Fruit fly (Drosophila melanogaster) whole organism, embryonic: ENCODE measurements around the gene fig.

ENCODE experiments used
- Aef1 ChIP-seq: fragments of 200-800 bp; sonication (Bioruptor generic); IDR thresholded peaks from 3 replicates; pipeline ENCODE4 v1.3.6; 2022; ENCODE audit warnings: missing biosample characterization, missing genetic modification characterization
- Asciz ChIP-seq: fragments of 200-800 bp; sonication (Bioruptor generic); optimal IDR thresholded peaks from 2 replicates; lab custom pipeline; 2017; ENCODE audit warnings: missing biosample characterization, mild to moderate bottlenecking, missing genetic modification characterization, missing genetic modification reagents
- CG11696 ChIP-seq: fragments of 200-800 bp; sonication (Bioruptor generic); IDR thresholded peaks from 2 replicates; pipeline ENCODE4 v1.3.6; 2022; ENCODE audit warnings: missing biosample characterization, missing genetic modification characterization
- CG13424 ChIP-seq: fragments of 200-800 bp; sonication (Bioruptor generic); optimal IDR thresholded peaks from 2 replicates; lab custom pipeline; 2019; ENCODE audit warnings: missing biosample characterization, mild to moderate bottlenecking, missing genetic modification characterization, moderate library complexity
- CG13894 ChIP-seq: fragments of 200-800 bp; sonication (Bioruptor generic); optimal IDR thresholded peaks from 3 replicates; lab custom pipeline; 2018; ENCODE audit warnings: missing biosample characterization, mild to moderate bottlenecking, missing genetic modification characterization, moderate library complexity
- CG14014 ChIP-seq: fragments of 200-800 bp; sonication (Bioruptor generic); IDR thresholded peaks from 2 replicates; pipeline ENCODE4 v1.3.6; 2022; ENCODE audit warnings: missing biosample characterization, missing genetic modification characterization
- CG14050 ChIP-seq: fragments of 200-800 bp; sonication (Bioruptor generic); IDR thresholded peaks from 3 replicates; pipeline ENCODE4 v1.3.6; 2022; ENCODE audit warnings: missing biosample characterization, missing genetic modification characterization
- CG16813 ChIP-seq: fragments of 200-800 bp; sonication (Bioruptor generic); IDR thresholded peaks from 3 replicates; pipeline ENCODE4 v1.3.6; 2022; ENCODE audit warnings: missing biosample characterization, missing genetic modification characterization; ENCODE audit not compliant: partially characterized antibody
- CG31441 ChIP-seq: fragments of 200-800 bp; sonication (Bioruptor generic); IDR thresholded peaks from 2 replicates; pipeline ENCODE4 v1.3.6; 2022; ENCODE audit warnings: missing biosample characterization, missing genetic modification characterization
- CG4854 ChIP-seq: fragments of 200-800 bp; sonication (Bioruptor generic); optimal IDR thresholded peaks from 2 replicates; lab custom pipeline; 2016; ENCODE audit warnings: missing biosample characterization, missing genetic modification characterization, inconsistent platforms
- CG5245 ChIP-seq: fragments of 200-800 bp; sonication (Bioruptor generic); optimal IDR thresholded peaks from 3 replicates; lab custom pipeline; 2016; ENCODE audit warnings: missing biosample characterization, missing genetic modification characterization
- CG7839 ChIP-seq: fragments of 200-800 bp; sonication (Bioruptor generic); optimal IDR thresholded peaks from 3 replicates; lab custom pipeline; 2018; ENCODE audit warnings: missing biosample characterization, mild to moderate bottlenecking, missing genetic modification characterization, moderate library complexity
- CG7928 ChIP-seq: fragments of 200-800 bp; sonication (Bioruptor generic); optimal IDR thresholded peaks from 2 replicates; lab custom pipeline; 2017; ENCODE audit warnings: missing biosample characterization, mild to moderate bottlenecking, missing genetic modification characterization
- CG8359 ChIP-seq: fragments of 200-800 bp; sonication (Bioruptor generic); optimal IDR thresholded peaks from 2 replicates; lab custom pipeline; 2017; ENCODE audit warnings: missing biosample characterization, mild to moderate bottlenecking, missing genetic modification characterization, borderline replicate concordance
- Dad ChIP-seq: fragments of 200-800 bp; sonication (Bioruptor generic); optimal IDR thresholded peaks from 3 replicates; lab custom pipeline; 2016; ENCODE audit warnings: missing biosample characterization, missing genetic modification characterization
- Dbx ChIP-seq: fragments of 200-800 bp; sonication (Bioruptor generic); IDR thresholded peaks from 3 replicates; pipeline ENCODE4 v1.3.6; 2022; ENCODE audit warnings: missing biosample characterization, missing genetic modification characterization
- Doc2 ChIP-seq: fragments of 200-800 bp; sonication (Bioruptor generic); IDR thresholded peaks from 2 replicates; pipeline ENCODE4 v1.3.6; 2022; ENCODE audit warnings: missing biosample characterization, missing genetic modification characterization
- Drgx ChIP-seq: fragments of 200-800 bp; sonication (Bioruptor generic); IDR thresholded peaks from 2 replicates; pipeline ENCODE4 v1.3.6; 2022; ENCODE audit warnings: missing biosample characterization, missing genetic modification characterization
- Eip74EF ChIP-seq, 2 experiments: fragments of 200-800 bp in 1 of 2; fragments of >200 bp in 1 of 2; sonication (Bioruptor generic) in 1 of 2; optimal IDR thresholded peaks; 2 replicates each; lab custom pipeline; 2017 to 2019; ENCODE audit warnings: missing biosample characterization in 2 of 2, missing genetic modification characterization in 2 of 2, mild to moderate bottlenecking in 1 of 2, moderate library complexity in 1 of 2
- Hmr ChIP-seq: fragments of 200-800 bp; sonication (Bioruptor generic); optimal IDR thresholded peaks from 3 replicates; lab custom pipeline; 2017; ENCODE audit warnings: mild to moderate bottlenecking, missing biosample characterization, missing genetic modification reagents, missing genetic modification characterization
- Hr78 ChIP-seq, 2 experiments: fragments of 200-800 bp in 1 of 2; fragments of >200 bp in 1 of 2; sonication (Bioruptor generic) in 1 of 2; optimal IDR thresholded peaks; 2 replicates each; lab custom pipeline; 2017 to 2019; ENCODE audit warnings: missing biosample characterization in 2 of 2, missing genetic modification characterization in 2 of 2, mild to moderate bottlenecking in 1 of 2, moderate library complexity in 1 of 2
- Hsf ChIP-seq: fragments of 200-800 bp; sonication (Bioruptor generic); optimal IDR thresholded peaks from 3 replicates; lab custom pipeline; 2016; ENCODE audit warnings: missing biosample characterization, missing genetic modification characterization
- Myb ChIP-seq: fragments of 200-800 bp; sonication (Bioruptor generic); optimal IDR thresholded peaks from 2 replicates; lab custom pipeline; 2016; ENCODE audit warnings: missing biosample characterization, missing genetic modification characterization
- Poxn ChIP-seq: fragments of 200-800 bp; sonication (Bioruptor generic); IDR thresholded peaks from 2 replicates; pipeline ENCODE4 v1.3.6; 2022; ENCODE audit warnings: missing biosample characterization, missing genetic modification characterization
- Ptx1 ChIP-seq: fragments of 200-800 bp; sonication (Bioruptor generic); IDR thresholded peaks from 2 replicates; pipeline ENCODE4 v1.3.6; 2022; ENCODE audit warnings: missing biosample characterization, missing genetic modification characterization
- Sox100B ChIP-seq: fragments of 200-800 bp; sonication (Bioruptor generic); optimal IDR thresholded peaks from 3 replicates; lab custom pipeline; 2018; ENCODE audit warnings: missing biosample characterization, mild to moderate bottlenecking, missing genetic modification characterization
- abd-A ChIP-seq: fragments of 200-800 bp; sonication (Bioruptor generic); optimal IDR thresholded peaks from 3 replicates; lab custom pipeline; 2019; ENCODE audit warnings: missing biosample characterization, mild to moderate bottlenecking, missing genetic modification characterization, moderate library complexity
- ase ChIP-seq: fragments of 200-800 bp; sonication (Bioruptor generic); IDR thresholded peaks from 3 replicates; pipeline ENCODE4 v1.3.6; 2022; ENCODE audit warnings: missing biosample characterization, missing genetic modification characterization
- bab2 ChIP-seq: fragments of 200-800 bp; sonication (Bioruptor generic); optimal IDR thresholded peaks from 2 replicates; lab custom pipeline; 2016; ENCODE audit warnings: missing biosample characterization, missing genetic modification characterization
- cad ChIP-seq: fragments of >200 bp; optimal IDR thresholded peaks from 2 replicates; lab custom pipeline; 2017; ENCODE audit warnings: missing biosample characterization, missing genetic modification characterization
- chinmo ChIP-seq: fragments of 200-800 bp; sonication (Bioruptor generic); IDR thresholded peaks from 4 replicates; pipeline ENCODE4 v1.3.6; 2022; ENCODE audit warnings: missing biosample characterization, missing genetic modification characterization; ENCODE audit not compliant: partially characterized antibody
- crol ChIP-seq: fragments of 200-800 bp; sonication (Bioruptor generic); IDR thresholded peaks from 2 replicates; pipeline ENCODE4 v1.3.6; 2022; ENCODE audit warnings: missing biosample characterization, missing genetic modification characterization
- dpn ChIP-seq, 2 experiments: fragments of 200-800 bp; sonication (Bioruptor generic); optimal IDR thresholded peaks; 3 replicates each; lab custom pipeline; 2016; ENCODE audit warnings: missing biosample characterization in 2 of 2, missing genetic modification characterization in 2 of 2
- gro ChIP-seq: fragments of 200-800 bp; sonication (Bioruptor generic); optimal IDR thresholded peaks from 2 replicates; lab custom pipeline; 2016; ENCODE audit warnings: missing biosample characterization, missing genetic modification characterization
- jumu ChIP-seq: fragments of 200-800 bp; sonication (Bioruptor generic); optimal IDR thresholded peaks from 3 replicates; lab custom pipeline; 2016; ENCODE audit warnings: missing biosample characterization, missing genetic modification characterization
- mirr ChIP-seq: fragments of 200-800 bp; sonication (Bioruptor generic); optimal IDR thresholded peaks from 3 replicates; lab custom pipeline; 2018; ENCODE audit warnings: missing biosample characterization, mild to moderate bottlenecking, missing genetic modification characterization
- nau ChIP-seq: fragments of 200-800 bp; sonication (Bioruptor generic); optimal IDR thresholded peaks from 3 replicates; lab custom pipeline; 2017; ENCODE audit warnings: missing biosample characterization, mild to moderate bottlenecking, missing genetic modification characterization, missing genetic modification reagents
- odd ChIP-seq: fragments of 200-800 bp; sonication (Bioruptor generic); optimal IDR thresholded peaks from 2 replicates; lab custom pipeline; 2017; ENCODE audit warnings: missing biosample characterization, mild to moderate bottlenecking, missing genetic modification characterization
- otp ChIP-seq: fragments of 200-800 bp; sonication (Bioruptor generic); IDR thresholded peaks from 3 replicates; pipeline ENCODE4, ENCODE4 v1.3.6; 2022; ENCODE audit warnings: missing biosample characterization, missing genetic modification characterization
- pb ChIP-seq: fragments of 200-800 bp; sonication (Bioruptor generic); optimal IDR thresholded peaks from 3 replicates; lab custom pipeline; 2016; ENCODE audit warnings: missing biosample characterization, missing genetic modification characterization
- pnt ChIP-seq: fragments of 200-800 bp; sonication (Bioruptor generic); optimal IDR thresholded peaks from 3 replicates; lab custom pipeline; 2016; ENCODE audit warnings: missing biosample characterization, missing genetic modification characterization
- psq ChIP-seq: fragments of 200-800 bp; sonication (Bioruptor generic); optimal IDR thresholded peaks from 2 replicates; lab custom pipeline; 2017; ENCODE audit warnings: missing biosample characterization, missing genetic modification characterization
- pzg ChIP-seq: fragments of 200-800 bp; sonication (Bioruptor generic); optimal IDR thresholded peaks from 3 replicates; lab custom pipeline; 2018; ENCODE audit warnings: missing biosample characterization, mild to moderate bottlenecking, missing genetic modification characterization, moderate library complexity
- ranshi ChIP-seq: fragments of 200-800 bp; sonication (Bioruptor generic); IDR thresholded peaks from 2 replicates; pipeline ENCODE4 v1.3.6; 2022; ENCODE audit warnings: missing biosample characterization, missing genetic modification characterization
- seq ChIP-seq: fragments of 200-800 bp; sonication (Bioruptor generic); IDR thresholded peaks from 2 replicates; pipeline ENCODE4 v1.3.6; 2022; ENCODE audit warnings: missing biosample characterization, missing genetic modification characterization
- sim ChIP-seq: fragments of 200-800 bp; sonication (Bioruptor generic); IDR thresholded peaks from 2 replicates; pipeline ENCODE4 v1.3.6; 2022; ENCODE audit warnings: missing biosample characterization, missing genetic modification characterization
- sisA ChIP-seq: fragments of 200-800 bp; sonication (Bioruptor generic); IDR thresholded peaks from 2 replicates; pipeline ENCODE4 v1.3.6; 2022; ENCODE audit warnings: missing biosample characterization, missing genetic modification characterization
- unpg ChIP-seq: fragments of 200-800 bp; sonication (Bioruptor generic); optimal IDR thresholded peaks from 3 replicates; lab custom pipeline; 2018; ENCODE audit warnings: missing biosample characterization, mild to moderate bottlenecking, missing genetic modification characterization, moderate library complexity
- vfl ChIP-seq: fragments of 200-800 bp; sonication (Bioruptor generic); optimal IDR thresholded peaks from 2 replicates; lab custom pipeline; 2016; ENCODE audit warnings: missing biosample characterization, missing genetic modification characterization
- zfh2 ChIP-seq: fragments of 200-800 bp; sonication (Bioruptor generic); optimal IDR thresholded peaks from 2 replicates; lab custom pipeline; 2016; ENCODE audit warnings: missing biosample characterization, missing genetic modification characterization

The fig gene

dm6 chr3R:29773833-29774324 lies 6.4 kb downstream of the fig start (continued):
- TF ChIP-seq otp (0 out of 3 replicates have a peak, but pooled peaks have one; percentile 30), CG13424 (tag; lab: Kevin White, UChicago) (peak; percentile 77), CG14014 (GFP tag; lab: Robert Waterston, UW) (peak; percentile 75), CG16813 (GFP tag; lab: Robert Waterston, UW) (no peak), odd (GFP tag; lab: Kevin White, UChicago) (peak; percentile 61), Myb (GFP tag; lab: Kevin White, UChicago) (peak; percentile 56), CG31441 (peak; percentile 54; the same call in 1 of the 2 replicates), Hsf (GFP tag; lab: Kevin White, UChicago) (peak; percentile 75), pb (peak; percentile 78), CG11696 (GFP tag; lab: Robert Waterston, UW) (no peak), CG8359 (GFP tag; lab: Kevin White, UChicago) (no peak), nau (GFP tag; lab: Kevin White, UChicago) (no peak), sim (GFP tag; lab: Robert Waterston, UW) (no peak), Dbx (GFP tag; lab: Robert Waterston, UW) (peak; percentile 85), cad (GFP tag; lab: Kevin White, UChicago) (no peak), jumu (GFP tag; lab: Kevin White, UChicago) (peak; percentile 53), ranshi (GFP tag; lab: Robert Waterston, UW) (peak; percentile 67; the same call in 1 of the 2 replicates), Ptx1 (GFP tag; lab: Robert Waterston, UW) (peak; percentile 78), Drgx (GFP tag; lab: Robert Waterston, UW) (peak; percentile 71), Hr78 (GFP tag; optimal IDR thresholded peaks at IDR 0.05; lab: Kevin White, UChicago) (no peak), Doc2 (GFP tag; lab: Robert Waterston, UW) (no peak), abd-A (tag; lab: Kevin White, UChicago) (no peak), chinmo (no peak), Hmr (GFP tag; lab: Kevin White, UChicago) (peak; percentile 80), crol (no peak), Asciz (no peak), ase (no peak), vfl (GFP tag; lab: Kevin White, UChicago) (peak; percentile 64), CG14050 (GFP tag; lab: Robert Waterston, UW) (peak; percentile 63; the same call in 2 of the 3 replicates), CG4854 (GFP tag; lab: Kevin White, UChicago) (peak; percentile 56), Dad (GFP tag; lab: Kevin White, UChicago) (peak; percentile 26), Eip74EF (GFP tag; optimal IDR thresholded peaks at IDR 0.05; lab: Kevin White, UChicago) (peak in 1 of 2 experiments; percentile 56), CG13894 (peak; percentile 99), zfh2 (peak; percentile 88), psq (GFP tag; lab: Kevin White, UChicago) (no peak), Poxn (GFP tag; lab: Robert Waterston, UW) (peak; percentile 57; the same call in 1 of the 2 replicates), CG5245 (GFP tag; lab: Kevin White, UChicago) (peak; percentile 30), gro (no peak), sisA (peak; percentile 77; the same call in 1 of the 2 replicates), pnt (GFP tag; lab: Kevin White, UChicago) (peak; percentile 56), dpn (GFP tag; optimal IDR thresholded peaks at IDR 0.05; lab: Kevin White, UChicago) (peak; percentile 76 to 88), unpg (GFP tag; lab: Kevin White, UChicago) (peak; percentile 53), Aef1 (GFP tag; lab: Robert Waterston, UW) (peak; percentile 73), pzg (GFP tag; lab: Kevin White, UChicago) (peak; percentile 7), seq (GFP tag; lab: Robert Waterston, UW) (peak; percentile 49; the same call in 1 of the 2 replicates), Sox100B (GFP tag; lab: Kevin White, UChicago) (peak; percentile 72), mirr (GFP tag; lab: Kevin White, UChicago) (peak; percentile 63), CG7928 (GFP tag; lab: Kevin White, UChicago) (peak; percentile 11), CG7839 (tag; lab: Kevin White, UChicago) (peak; percentile 85), bab2 (peak; percentile 76)
